Fruit fly (Drosophila melanogaster) whole organism, embryonic: ENCODE measurements around the gene CG32176.

ENCODE experiments used
- ATbp ChIP-seq: fragments of 200-800 bp; sonication (Bioruptor generic); optimal IDR thresholded peaks from 2 replicates; lab custom pipeline; 2017; ENCODE audit warnings: missing biosample characterization, mild to moderate bottlenecking, missing genetic modification characterization, missing genetic modification reagents
- Adf1 ChIP-seq: fragments of 200-800 bp; sonication (Bioruptor generic); IDR thresholded peaks from 2 replicates; pipeline ENCODE4 v1.3.6; 2022; ENCODE audit warnings: missing biosample characterization, missing genetic modification characterization
- Aef1 ChIP-seq: fragments of 200-800 bp; sonication (Bioruptor generic); IDR thresholded peaks from 3 replicates; pipeline ENCODE4 v1.3.6; 2022; ENCODE audit warnings: missing biosample characterization, missing genetic modification characterization
- CG10462 ChIP-seq: fragments of 200-800 bp; sonication (Bioruptor generic); optimal IDR thresholded peaks from 2 replicates; lab custom pipeline; 2016; ENCODE audit warnings: missing biosample characterization, missing genetic modification characterization
- CG11085 ChIP-seq: fragments of 200-800 bp; sonication (Bioruptor generic); IDR thresholded peaks from 2 replicates; pipeline ENCODE4 v1.3.6; 2022; ENCODE audit warnings: missing biosample characterization, missing genetic modification characterization
- CG11247 ChIP-seq: fragments of 200-800 bp; sonication (Bioruptor generic); IDR thresholded peaks from 2 replicates; pipeline ENCODE4 v1.3.6; 2022; ENCODE audit warnings: missing biosample characterization, missing genetic modification characterization
- CG15073 ChIP-seq: fragments of 200-800 bp; sonication (Bioruptor generic); optimal IDR thresholded peaks from 2 replicates; lab custom pipeline; 2016; ENCODE audit warnings: missing biosample characterization, missing genetic modification characterization
- CG16815 ChIP-seq: fragments of 200-800 bp; sonication (Bioruptor generic); optimal IDR thresholded peaks from 3 replicates; lab custom pipeline; 2017; ENCODE audit warnings: missing biosample characterization, mild to moderate bottlenecking, missing genetic modification characterization
- CG17328 ChIP-seq: fragments of 200-800 bp; sonication (Bioruptor generic); IDR thresholded peaks from 2 replicates; pipeline ENCODE4 v1.3.6; 2022; ENCODE audit warnings: missing biosample characterization, missing genetic modification characterization
- CG17359 ChIP-seq: fragments of 200-800 bp; sonication (Bioruptor generic); optimal IDR thresholded peaks from 3 replicates; lab custom pipeline; 2018; ENCODE audit warnings: missing biosample characterization, mild to moderate bottlenecking, missing genetic modification characterization, moderate library complexity
- CG17385 ChIP-seq: fragments of 200-800 bp; sonication (Bioruptor generic); optimal IDR thresholded peaks from 3 replicates; lab custom pipeline; 2018; ENCODE audit warnings: missing biosample characterization, mild to moderate bottlenecking, missing genetic modification characterization
- CG17612 ChIP-seq: fragments of 200-800 bp; sonication (Bioruptor generic); IDR thresholded peaks from 2 replicates; pipeline ENCODE4 v1.3.6; 2022; ENCODE audit warnings: missing biosample characterization, missing genetic modification characterization
- CG2712 ChIP-seq: fragments of 200-800 bp; optimal IDR thresholded peaks from 3 replicates; lab custom pipeline; 2019; ENCODE audit warnings: missing biosample characterization, mild to moderate bottlenecking, missing genetic modification characterization, moderate library complexity
- CG30403 ChIP-seq: fragments of 200-800 bp; sonication (Bioruptor generic); optimal IDR thresholded peaks from 3 replicates; lab custom pipeline; 2016; ENCODE audit warnings: missing biosample characterization, missing genetic modification characterization
- CG32532 ChIP-seq: fragments of 200-800 bp; sonication (Bioruptor generic); IDR thresholded peaks from 2 replicates; pipeline ENCODE4 v1.3.6; 2022; ENCODE audit warnings: missing biosample characterization, missing genetic modification characterization
- CG3407 ChIP-seq: fragments of 200-800 bp; sonication (Bioruptor generic); optimal IDR thresholded peaks from 2 replicates; lab custom pipeline; 2018; ENCODE audit warnings: missing biosample characterization, mild to moderate bottlenecking, missing genetic modification characterization
- CG34376 ChIP-seq: fragments of 200-800 bp; sonication (Bioruptor generic); optimal IDR thresholded peaks from 2 replicates; lab custom pipeline; 2018; ENCODE audit warnings: missing biosample characterization, mild to moderate bottlenecking, missing genetic modification characterization
- CG34422 ChIP-seq: fragments of 200-800 bp; sonication (Bioruptor generic); IDR thresholded peaks from 3 replicates; pipeline ENCODE4 v1.3.6; 2022; ENCODE audit warnings: missing biosample characterization, missing genetic modification characterization
- CG6813 ChIP-seq: fragments of 200-800 bp; sonication (Bioruptor generic); optimal IDR thresholded peaks from 2 replicates; lab custom pipeline; 2017; ENCODE audit warnings: missing biosample characterization, missing genetic modification characterization, mild to moderate bottlenecking, moderate library complexity, missing genetic modification reagents
- CG6854 ChIP-seq: fragments of 200-800 bp; sonication (Bioruptor generic); optimal IDR thresholded peaks from 3 replicates; lab custom pipeline; 2017; ENCODE audit warnings: missing biosample characterization, mild to moderate bottlenecking, missing genetic modification characterization
- CG7372 ChIP-seq: fragments of 200-800 bp; sonication (Bioruptor generic); IDR thresholded peaks from 2 replicates; pipeline ENCODE4 v1.3.6; 2022; ENCODE audit warnings: missing biosample characterization, missing genetic modification characterization
- CG8924 ChIP-seq: fragments of 200-800 bp; optimal IDR thresholded peaks from 3 replicates; lab custom pipeline; 2019; ENCODE audit warnings: missing biosample characterization, mild to moderate bottlenecking, missing genetic modification characterization, moderate library complexity
- CG9437 ChIP-seq: fragments of 200-800 bp; sonication (Bioruptor generic); optimal IDR thresholded peaks from 2 replicates; lab custom pipeline; 2018; ENCODE audit warnings: missing biosample characterization, mild to moderate bottlenecking, missing genetic modification characterization
- CG9727 ChIP-seq: fragments of 200-800 bp; sonication (Bioruptor generic); optimal IDR thresholded peaks from 3 replicates; lab custom pipeline; 2017; ENCODE audit warnings: missing biosample characterization, mild to moderate bottlenecking, missing genetic modification characterization
- Dek ChIP-seq: fragments of 200-800 bp; sonication (Bioruptor generic); optimal IDR thresholded peaks from 3 replicates; lab custom pipeline; 2019; ENCODE audit warnings: missing biosample characterization, mild to moderate bottlenecking, missing genetic modification characterization, moderate library complexity
- Eip74EF ChIP-seq, 2 experiments: fragments of 200-800 bp in 1 of 2; fragments of >200 bp in 1 of 2; sonication (Bioruptor generic) in 1 of 2; optimal IDR thresholded peaks; 2 replicates each; lab custom pipeline; 2017 to 2019; ENCODE audit warnings: missing biosample characterization in 2 of 2, missing genetic modification characterization in 2 of 2, mild to moderate bottlenecking in 1 of 2, moderate library complexity in 1 of 2
- Ets65A ChIP-seq: fragments of 200-800 bp; sonication (Bioruptor generic); peaks from one replicate; lab custom pipeline; 2016; ENCODE audit warnings: missing biosample characterization, missing genetic modification characterization
- H2.0 ChIP-seq: fragments of 200-800 bp; sonication (Bioruptor generic); IDR thresholded peaks from 2 replicates; pipeline ENCODE4 v1.3.6; 2022; ENCODE audit warnings: missing biosample characterization, missing genetic modification characterization
- HmgD ChIP-seq: fragments of 200-800 bp; sonication (Bioruptor generic); optimal IDR thresholded peaks from 3 replicates; lab custom pipeline; 2016; ENCODE audit warnings: missing biosample characterization, missing genetic modification characterization
- Lim3 ChIP-seq: fragments of 200-800 bp; sonication (Bioruptor generic); IDR thresholded peaks from 2 replicates; pipeline ENCODE4 v1.3.6; 2022; ENCODE audit warnings: missing biosample characterization, missing genetic modification characterization
- Med ChIP-seq: fragments of 200-800 bp; sonication (Bioruptor generic); peaks from one replicate; lab custom pipeline; 2016; ENCODE audit warnings: missing biosample characterization, missing genetic modification characterization, mild to moderate bottlenecking, inconsistent platforms, moderate library complexity
- Mrtf ChIP-seq: fragments of 200-800 bp; sonication (Bioruptor generic); IDR thresholded peaks from 3 replicates; pipeline ENCODE4 v1.3.6; 2022; ENCODE audit warnings: missing biosample characterization, missing genetic modification characterization
- NC2α ChIP-seq: fragments of 200-800 bp; sonication (Bioruptor generic); optimal IDR thresholded peaks from 2 replicates; lab custom pipeline; 2016; ENCODE audit warnings: missing biosample characterization, missing genetic modification characterization
- Oli ChIP-seq: fragments of 200-800 bp; sonication (Bioruptor generic); optimal IDR thresholded peaks from 2 replicates; lab custom pipeline; 2018; ENCODE audit warnings: missing biosample characterization, mild to moderate bottlenecking, missing genetic modification characterization, moderate library complexity
- ap ChIP-seq: fragments of 200-800 bp; sonication (Bioruptor generic); IDR thresholded peaks from 2 replicates; pipeline ENCODE4 v1.3.6; 2022; ENCODE audit warnings: missing biosample characterization, missing genetic modification characterization
- cato ChIP-seq: fragments of 200-800 bp; sonication (Bioruptor generic); optimal IDR thresholded peaks from 2 replicates; lab custom pipeline; 2016; ENCODE audit warnings: missing biosample characterization, missing genetic modification characterization, borderline replicate concordance
- chm ChIP-seq: fragments of 200-800 bp; sonication (Bioruptor generic); IDR thresholded peaks from 2 replicates; pipeline ENCODE4 v1.3.6; 2022; ENCODE audit warnings: missing biosample characterization, missing genetic modification characterization
- croc ChIP-seq: fragments of 200-800 bp; sonication (Bioruptor generic); conservative IDR thresholded peaks from 3 replicates; pipeline ENCODE4 v1.3.6; 2022; ENCODE audit warnings: missing biosample characterization, missing genetic modification characterization
- fd96Cb ChIP-seq: fragments of 200-800 bp; sonication (Bioruptor generic); optimal IDR thresholded peaks from 2 replicates; lab custom pipeline; 2018; ENCODE audit warnings: missing biosample characterization, mild to moderate bottlenecking, missing genetic modification characterization, moderate library complexity
- grau ChIP-seq: fragments of 200-800 bp; optimal IDR thresholded peaks from 3 replicates; lab custom pipeline; 2019; ENCODE audit warnings: missing biosample characterization, mild to moderate bottlenecking, missing genetic modification characterization, moderate library complexity
- hth ChIP-seq: fragments of >200 bp; optimal IDR thresholded peaks from 2 replicates; lab custom pipeline; 2017; ENCODE audit warnings: inconsistent platforms
- lab ChIP-seq: fragments of 200-800 bp; sonication (Bioruptor generic); optimal IDR thresholded peaks from 3 replicates; lab custom pipeline; 2017; ENCODE audit warnings: missing biosample characterization, missing genetic modification characterization, mild to moderate bottlenecking, moderate library complexity, missing genetic modification reagents
- nerfin-2 ChIP-seq: fragments of 200-800 bp; sonication (Bioruptor generic); IDR thresholded peaks from 2 replicates; pipeline ENCODE4 v1.3.6; 2022; ENCODE audit warnings: missing biosample characterization, missing genetic modification characterization; ENCODE audit not compliant: partially characterized antibody
- nmo ChIP-seq: fragments of 200-800 bp; sonication (Bioruptor generic); optimal IDR thresholded peaks from 2 replicates; lab custom pipeline; 2018; ENCODE audit warnings: missing biosample characterization, mild to moderate bottlenecking, missing genetic modification characterization, moderate library complexity
- org-1 ChIP-seq: fragments of 200-800 bp; sonication (Bioruptor generic); optimal IDR thresholded peaks from 2 replicates; lab custom pipeline; 2017; ENCODE audit warnings: missing biosample characterization, missing genetic modification characterization
- pan ChIP-seq, 4 experiments: fragments of >200 bp in 3 of 4; fragments of 200-800 bp in 1 of 4; sonication (Bioruptor generic) in 1 of 4; optimal IDR thresholded peaks in 3 of 4; IDR thresholded peaks in 1 of 4; 2 replicates each; pipeline versions ENCODE4 v1.3.6 to Lab custom; 2017 to 2022; ENCODE audit warnings: missing biosample characterization in 2 of 4, missing genetic modification characterization in 2 of 4, mixed read lengths in 1 of 4
- prd ChIP-seq, 3 experiments: fragments of >200 bp in 2 of 3; fragments of 200-800 bp in 1 of 3; sonication (Bioruptor generic) in 1 of 3; optimal IDR thresholded peaks in 2 of 3; IDR thresholded peaks in 1 of 3; 2 replicates in 2 of 3; 3 replicates in 1 of 3; pipeline versions ENCODE4 v1.3.6 to Lab custom; 2017 to 2022; ENCODE audit warnings: missing biosample characterization in 1 of 3, missing genetic modification characterization in 1 of 3
- trem ChIP-seq: fragments of 200-800 bp; optimal IDR thresholded peaks from 3 replicates; lab custom pipeline; 2019; ENCODE audit warnings: missing biosample characterization, mild to moderate bottlenecking, missing genetic modification characterization, moderate library complexity
- unpg ChIP-seq: fragments of 200-800 bp; sonication (Bioruptor generic); optimal IDR thresholded peaks from 3 replicates; lab custom pipeline; 2018; ENCODE audit warnings: missing biosample characterization, mild to moderate bottlenecking, missing genetic modification characterization, moderate library complexity
- vvl ChIP-seq: fragments of 200-800 bp; sonication (Bioruptor generic); IDR thresholded peaks from 2 replicates; pipeline ENCODE4 v1.3.6; 2022; ENCODE audit warnings: missing biosample characterization, missing genetic modification characterization

The CG32176 gene

DNA sequence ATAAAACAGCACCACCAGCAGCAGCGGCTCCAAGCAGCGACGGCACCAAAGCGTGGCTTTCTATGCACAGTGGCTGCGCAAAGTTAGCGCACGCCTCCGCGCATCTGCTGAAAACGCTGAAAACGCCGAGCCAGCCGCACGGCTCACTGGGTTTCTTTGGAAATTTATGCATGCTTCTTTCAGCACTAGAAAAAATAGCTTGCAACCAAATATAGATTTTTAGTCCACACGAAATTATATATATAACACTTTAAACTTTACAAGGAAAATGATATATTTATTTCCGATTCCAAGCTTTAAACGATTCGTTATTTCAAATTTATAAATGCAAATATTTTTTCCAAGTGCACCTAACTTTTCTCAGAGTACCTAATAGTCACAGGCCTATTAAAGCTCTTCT lies 29.0 kb upstream of the CG32176 start:
- TF ChIP-seq CG6813 (GFP tag; lab: Kevin White, UChicago) (peak; percentile 12), CG17328 (GFP tag; lab: Robert Waterston, UW) (0 out of 2 replicates have a peak, but pooled peaks have one; percentile 28), CG15073 (GFP tag; lab: Kevin White, UChicago) (no peak), CG9727 (GFP tag; lab: Kevin White, UChicago) (peak; percentile 35), NC2α (GFP tag; lab: Kevin White, UChicago) (no peak), org-1 (peak; percentile 22), nerfin-2 (no peak), CG8924 (tag; lab: Kevin White, UChicago) (peak; percentile 50), CG9437 (GFP tag; lab: Kevin White, UChicago) (peak; percentile 17), lab (GFP tag; lab: Kevin White, UChicago) (peak; percentile 42), CG32532 (GFP tag; lab: Robert Waterston, UW) (0 out of 2 replicates have a peak, but pooled peaks have one; percentile 32), Ets65A (peak; percentile 87), CG34376 (GFP tag; lab: Kevin White, UChicago) (no peak), Adf1 (GFP tag; lab: Robert Waterston, UW) (no peak), prd (optimal IDR thresholded peaks at IDR 0.05; lab: Kevin White, UChicago) (no peak), prd (GFP tag; IDR thresholded peaks at IDR 0.05; lab: Robert Waterston, UW) (no peak; the same call in 2 of the 3 replicates), H2.0 (GFP tag; lab: Robert Waterston, UW) (peak; percentile 42; the same call in 1 of the 2 replicates), CG17385 (peak; percentile 17), CG17359 (tag; lab: Kevin White, UChicago) (peak; percentile 36), Mrtf (GFP tag; lab: Robert Waterston, UW) (no peak), CG11085 (GFP tag; lab: Robert Waterston, UW) (no peak), CG11247 (GFP tag; lab: Robert Waterston, UW) (no peak), trem (tag; lab: Kevin White, UChicago) (peak; percentile 2), CG7372 (GFP tag; lab: Robert Waterston, UW) (no peak), CG17612 (GFP tag; lab: Robert Waterston, UW) (no peak), CG10462 (GFP tag; lab: Kevin White, UChicago) (no peak), CG6854 (GFP tag; lab: Kevin White, UChicago) (peak; percentile 1), fd96Cb (tag; lab: Kevin White, UChicago) (peak; percentile 63), Aef1 (GFP tag; lab: Robert Waterston, UW) (no peak), Med (GFP tag; lab: Kevin White, UChicago) (peak; percentile 77), HmgD (no peak), CG2712 (tag; lab: Kevin White, UChicago) (peak; percentile 23), ATbp (GFP tag; lab: Kevin White, UChicago) (peak; percentile 5), chm (peak; percentile 20; the same call in 1 of the 2 replicates), cato (peak; percentile 7), CG3407 (GFP tag; lab: Kevin White, UChicago) (peak; percentile 14), pan (optimal IDR thresholded peaks at IDR 0.05; lab: Kevin White, UChicago) (no peak), pan (GFP tag; optimal IDR thresholded peaks at IDR 0.05 in 1 of 2, IDR thresholded peaks at IDR 0.05 in 1 of 2) (no peak), Eip74EF (GFP tag; optimal IDR thresholded peaks at IDR 0.05; lab: Kevin White, UChicago) (no peak), Dek (tag; lab: Kevin White, UChicago) (peak; percentile 12), CG16815 (GFP tag; lab: Kevin White, UChicago) (no peak), grau (peak; percentile 54), ap (0 out of 2 replicates have a peak, but pooled peaks have one; percentile 21), hth (lab: Kevin White, UChicago) (no peak), Lim3 (GFP tag; lab: Robert Waterston, UW) (no peak), nmo (GFP tag; lab: Kevin White, UChicago) (peak; percentile 56), CG30403 (GFP tag; lab: Kevin White, UChicago) (peak; percentile 45), croc (GFP tag; lab: Robert Waterston, UW) (no peak), unpg (GFP tag; lab: Kevin White, UChicago) (peak; percentile 43), CG34422 (GFP tag; lab: Robert Waterston, UW) (0 out of 3 replicates have a peak, but pooled peaks have one; percentile 11), vvl (GFP tag; lab: Robert Waterston, UW) (no peak), Oli (tag; lab: Kevin White, UChicago) (peak; percentile 54)
